Fruit fly (Drosophila melanogaster) whole organism, embryonic: Measurements from ENCODE around the gene Erk7.

Experiments used
- Blimp-1 ChIP-seq: fragments of 200-800 bp; sonication (Bioruptor generic); optimal IDR thresholded peaks from 3 replicates; lab custom pipeline; 2018; ENCODE audit warnings: missing biosample characterization, missing genetic modification characterization, mild to moderate bottlenecking, moderate library complexity, missing genetic modification reagents
- CG11504 ChIP-seq: fragments of 200-800 bp; sonication (Bioruptor generic); optimal IDR thresholded peaks from 3 replicates; lab custom pipeline; 2019; ENCODE audit warnings: missing biosample characterization, mild to moderate bottlenecking, missing genetic modification characterization, moderate library complexity
- CG13624 ChIP-seq: fragments of 200-800 bp; sonication (Bioruptor generic); optimal IDR thresholded peaks from 2 replicates; lab custom pipeline; 2016; ENCODE audit warnings: missing biosample characterization, missing genetic modification characterization
- CG13775 ChIP-seq: fragments of 200-800 bp; sonication (Bioruptor generic); optimal IDR thresholded peaks from 3 replicates; lab custom pipeline; 2017; ENCODE audit warnings: missing biosample characterization, mild to moderate bottlenecking, missing genetic modification characterization
- CG15269 ChIP-seq: fragments of 200-800 bp; sonication (Bioruptor generic); optimal IDR thresholded peaks from 2 replicates; lab custom pipeline; 2018; ENCODE audit warnings: missing biosample characterization, mild to moderate bottlenecking, missing genetic modification characterization, moderate library complexity
- CG2120 ChIP-seq: fragments of 200-800 bp; sonication (Bioruptor generic); optimal IDR thresholded peaks from 3 replicates; lab custom pipeline; 2016; ENCODE audit warnings: missing biosample characterization, missing genetic modification characterization
- CG2678 ChIP-seq: fragments of 200-800 bp; sonication (Bioruptor generic); optimal IDR thresholded peaks from 3 replicates; lab custom pipeline; 2019; ENCODE audit warnings: missing biosample characterization, mild to moderate bottlenecking, missing genetic modification characterization, moderate library complexity
- CG30403 ChIP-seq: fragments of 200-800 bp; sonication (Bioruptor generic); optimal IDR thresholded peaks from 3 replicates; lab custom pipeline; 2016; ENCODE audit warnings: missing biosample characterization, missing genetic modification characterization
- CG32532 ChIP-seq: fragments of 200-800 bp; sonication (Bioruptor generic); IDR thresholded peaks from 2 replicates; pipeline ENCODE4 v1.3.6; 2022; ENCODE audit warnings: missing biosample characterization, missing genetic modification characterization
- CG3281 ChIP-seq: fragments of 200-800 bp; sonication (Bioruptor generic); optimal IDR thresholded peaks from 3 replicates; lab custom pipeline; 2017; ENCODE audit warnings: missing biosample characterization, mild to moderate bottlenecking, missing genetic modification characterization
- CG7839 ChIP-seq: fragments of 200-800 bp; sonication (Bioruptor generic); optimal IDR thresholded peaks from 3 replicates; lab custom pipeline; 2018; ENCODE audit warnings: missing biosample characterization, mild to moderate bottlenecking, missing genetic modification characterization, moderate library complexity
- CG7963 ChIP-seq: fragments of 200-800 bp; sonication (Bioruptor generic); IDR thresholded peaks from 3 replicates; pipeline ENCODE4 v1.3.6; 2022; ENCODE audit warnings: missing biosample characterization, missing genetic modification characterization; ENCODE audit not compliant: partially characterized antibody
- CG9727 ChIP-seq: fragments of 200-800 bp; sonication (Bioruptor generic); optimal IDR thresholded peaks from 3 replicates; lab custom pipeline; 2017; ENCODE audit warnings: missing biosample characterization, mild to moderate bottlenecking, missing genetic modification characterization
- CG9817 ChIP-seq: fragments of 200-800 bp; sonication (Bioruptor generic); optimal IDR thresholded peaks from 2 replicates; lab custom pipeline; 2018; ENCODE audit warnings: missing biosample characterization, mild to moderate bottlenecking, missing genetic modification characterization, moderate library complexity
- CG9932 ChIP-seq: fragments of 200-800 bp; sonication (Bioruptor generic); IDR thresholded peaks from 2 replicates; pipeline ENCODE4 v1.3.6; 2022; ENCODE audit warnings: missing biosample characterization, missing genetic modification characterization
- Dbx ChIP-seq: fragments of 200-800 bp; sonication (Bioruptor generic); IDR thresholded peaks from 3 replicates; pipeline ENCODE4 v1.3.6; 2022; ENCODE audit warnings: missing biosample characterization, missing genetic modification characterization
- Dip3 ChIP-seq: fragments of 200-800 bp; sonication (Bioruptor generic); optimal IDR thresholded peaks from 3 replicates; lab custom pipeline; 2016; ENCODE audit warnings: missing biosample characterization, missing genetic modification characterization
- Ets65A ChIP-seq: fragments of 200-800 bp; sonication (Bioruptor generic); peaks from one replicate; lab custom pipeline; 2016; ENCODE audit warnings: missing biosample characterization, missing genetic modification characterization
- Hmr ChIP-seq: fragments of 200-800 bp; sonication (Bioruptor generic); optimal IDR thresholded peaks from 3 replicates; lab custom pipeline; 2017; ENCODE audit warnings: mild to moderate bottlenecking, missing biosample characterization, missing genetic modification reagents, missing genetic modification characterization
- Hmx ChIP-seq: fragments of 200-800 bp; sonication (Bioruptor generic); optimal IDR thresholded peaks from 2 replicates; lab custom pipeline; 2016; ENCODE audit warnings: missing biosample characterization, missing genetic modification characterization
- Hr51 ChIP-seq, 2 experiments: fragments of 200-800 bp; sonication (Bioruptor generic); optimal IDR thresholded peaks; 2 replicates in 1 of 2; 3 replicates in 1 of 2; lab custom pipeline; 2016 to 2018; ENCODE audit warnings: missing biosample characterization in 2 of 2, missing genetic modification characterization in 2 of 2, mild to moderate bottlenecking in 1 of 2, moderate library complexity in 1 of 2
- Hr78 ChIP-seq, 2 experiments: fragments of 200-800 bp in 1 of 2; fragments of >200 bp in 1 of 2; sonication (Bioruptor generic) in 1 of 2; optimal IDR thresholded peaks; 2 replicates each; lab custom pipeline; 2017 to 2019; ENCODE audit warnings: missing biosample characterization in 2 of 2, missing genetic modification characterization in 2 of 2, mild to moderate bottlenecking in 1 of 2, moderate library complexity in 1 of 2
- Meics ChIP-seq: fragments of 200-800 bp; sonication (Bioruptor generic); optimal IDR thresholded peaks from 2 replicates; lab custom pipeline; 2017; ENCODE audit warnings: missing biosample characterization, mild to moderate bottlenecking, missing genetic modification characterization
- Myb ChIP-seq: fragments of 200-800 bp; sonication (Bioruptor generic); optimal IDR thresholded peaks from 2 replicates; lab custom pipeline; 2016; ENCODE audit warnings: missing biosample characterization, missing genetic modification characterization
- Pdp1 ChIP-seq, 2 experiments: fragments of 200-800 bp; sonication (Bioruptor generic); optimal IDR thresholded peaks; 3 replicates each; lab custom pipeline; 2016; ENCODE audit warnings: missing biosample characterization in 2 of 2, missing genetic modification characterization in 2 of 2, mild to moderate bottlenecking in 1 of 2, moderate library complexity in 1 of 2
- Rfx ChIP-seq: fragments of 200-800 bp; sonication (Bioruptor generic); IDR thresholded peaks from 2 replicates; pipeline ENCODE4 v1.3.6; 2022; ENCODE audit warnings: missing biosample characterization, missing genetic modification characterization
- Sox100B ChIP-seq: fragments of 200-800 bp; sonication (Bioruptor generic); optimal IDR thresholded peaks from 3 replicates; lab custom pipeline; 2018; ENCODE audit warnings: missing biosample characterization, mild to moderate bottlenecking, missing genetic modification characterization
- al ChIP-seq: fragments of 200-800 bp; sonication (Bioruptor generic); IDR thresholded peaks from 2 replicates; pipeline ENCODE4 v1.3.6; 2022; ENCODE audit warnings: missing biosample characterization, missing genetic modification characterization
- bcd ChIP-seq: fragments of 200-800 bp; sonication (Bioruptor generic); optimal IDR thresholded peaks from 2 replicates; lab custom pipeline; 2017; ENCODE audit warnings: missing biosample characterization, mild to moderate bottlenecking, missing genetic modification characterization
- corto ChIP-seq: fragments of 200-800 bp; sonication (Bioruptor generic); optimal IDR thresholded peaks from 2 replicates; lab custom pipeline; 2016; ENCODE audit warnings: missing biosample characterization, mild to moderate bottlenecking, missing genetic modification characterization, moderate library complexity
- dmrt99B ChIP-seq: fragments of 200-800 bp; sonication (Bioruptor generic); optimal IDR thresholded peaks from 2 replicates; lab custom pipeline; 2018; ENCODE audit warnings: missing biosample characterization, mild to moderate bottlenecking, missing genetic modification characterization, moderate library complexity
- grau ChIP-seq: fragments of 200-800 bp; optimal IDR thresholded peaks from 3 replicates; lab custom pipeline; 2019; ENCODE audit warnings: missing biosample characterization, mild to moderate bottlenecking, missing genetic modification characterization, moderate library complexity
- lilli ChIP-seq: fragments of 200-800 bp; sonication (Bioruptor generic); optimal IDR thresholded peaks from 3 replicates; lab custom pipeline; 2016; ENCODE audit warnings: missing biosample characterization, missing genetic modification characterization
- mam ChIP-seq: fragments of 200-800 bp; sonication (Bioruptor generic); optimal IDR thresholded peaks from 3 replicates; lab custom pipeline; 2016; ENCODE audit warnings: missing biosample characterization, missing genetic modification characterization
- row ChIP-seq: fragments of 200-800 bp; sonication (Bioruptor generic); IDR thresholded peaks from 3 replicates; pipeline ENCODE4 v1.3.6; 2022; ENCODE audit warnings: missing biosample characterization, missing genetic modification characterization
- shn ChIP-seq: fragments of 200-800 bp; sonication (Bioruptor generic); optimal IDR thresholded peaks from 3 replicates; lab custom pipeline; 2016; ENCODE audit warnings: missing biosample characterization, missing genetic modification characterization
- tll ChIP-seq, 2 experiments: fragments of 200-800 bp in 1 of 2; fragments of >200 bp in 1 of 2; sonication (Bioruptor generic) in 1 of 2; optimal IDR thresholded peaks; 2 replicates each; lab custom pipeline; 2017 to 2019; ENCODE audit warnings: missing biosample characterization in 2 of 2, missing genetic modification characterization in 2 of 2, mild to moderate bottlenecking in 1 of 2, moderate library complexity in 1 of 2
- z ChIP-seq: fragments of 200-800 bp; sonication (Bioruptor generic); IDR thresholded peaks from 3 replicates; pipeline ENCODE4 v1.3.6; 2022; ENCODE audit warnings: missing biosample characterization, missing genetic modification characterization

The Erk7 gene

dm6 chrX:9297661-9298433, 30.3 kb upstream of the Erk7 start (continued):
- peak; percentile 26 for TF ChIP-seq CG30403 (GFP tag; lab: Kevin White, UChicago)
- TF ChIP-seq Blimp-1 (GFP tag; lab: Kevin White, UChicago) = no peak
- no peak for TF ChIP-seq Hr78 (GFP tag; optimal IDR thresholded peaks at IDR 0.05; lab: Kevin White, UChicago)
- peak; percentile 9 for TF ChIP-seq CG9727 (GFP tag; lab: Kevin White, UChicago)
- peak; percentile 45; the same call in 1 of the 2 replicates for TF ChIP-seq Rfx (GFP tag; lab: Robert Waterston, UW)
- TF ChIP-seq Hr51 (GFP tag; optimal IDR thresholded peaks at IDR 0.05; lab: Kevin White, UChicago) = peak in 1 of 2 experiments; percentile 30
- TF ChIP-seq lilli (GFP tag; lab: Kevin White, UChicago) = peak; percentile 25
- no peak for TF ChIP-seq CG7963 (GFP tag; lab: Robert Waterston, UW)
- peak; percentile 25 for TF ChIP-seq Ets65A
- TF ChIP-seq corto (GFP tag; lab: Kevin White, UChicago) = no peak
- peak; percentile 0 for TF ChIP-seq shn
- peak; percentile 32 for TF ChIP-seq Meics (GFP tag; lab: Kevin White, UChicago)
- no peak for TF ChIP-seq Hmx (GFP tag; lab: Kevin White, UChicago)
- TF ChIP-seq bcd = peak; percentile 20
- peak; percentile 4 for TF ChIP-seq Dip3 (GFP tag; lab: Kevin White, UChicago)
- TF ChIP-seq Dbx (GFP tag; lab: Robert Waterston, UW) = 0 out of 3 replicates have a peak, but pooled peaks have one; percentile 25
- TF ChIP-seq Myb (GFP tag; lab: Kevin White, UChicago) = no peak
- no peak for TF ChIP-seq CG13624 (GFP tag; lab: Kevin White, UChicago)
- no peak for TF ChIP-seq tll (GFP tag; optimal IDR thresholded peaks at IDR 0.05; lab: Kevin White, UChicago)
- TF ChIP-seq Hmr (GFP tag; lab: Kevin White, UChicago) = peak; percentile 20
- peak; percentile 51 for TF ChIP-seq CG11504 (tag; lab: Kevin White, UChicago)
- TF ChIP-seq CG3281 (GFP tag; lab: Kevin White, UChicago) = peak; percentile 24
- TF ChIP-seq z (GFP tag; lab: Robert Waterston, UW) = no peak
- 0 out of 2 replicates have a peak, but pooled peaks have one; percentile 18 for TF ChIP-seq al
- TF ChIP-seq CG13775 (GFP tag; lab: Kevin White, UChicago) = peak; percentile 11
- TF ChIP-seq grau (tag; lab: Kevin White, UChicago) = peak; percentile 43
- peak; percentile 22 for TF ChIP-seq mam
- peak in 1 of 2 experiments; percentile 20 for TF ChIP-seq Pdp1 (GFP tag; optimal IDR thresholded peaks at IDR 0.05; lab: Kevin White, UChicago)
- peak; percentile 13 for TF ChIP-seq dmrt99B (tag; lab: Kevin White, UChicago)
- TF ChIP-seq CG9932 = peak; percentile 58
- peak; percentile 37 for TF ChIP-seq CG7839
- TF ChIP-seq Sox100B (GFP tag; lab: Kevin White, UChicago) = peak; percentile 2
- TF ChIP-seq CG32532 (GFP tag; lab: Robert Waterston, UW) = peak; percentile 43; the same call in 1 of the 2 replicates
- peak; percentile 59 for TF ChIP-seq CG2120 (GFP tag; lab: Kevin White, UChicago)
- TF ChIP-seq CG15269 (tag; lab: Kevin White, UChicago) = peak; percentile 36
- TF ChIP-seq CG2678 (tag; lab: Kevin White, UChicago) = peak; percentile 40
- TF ChIP-seq CG9817 = peak; percentile 12
- TF ChIP-seq row (GFP tag; lab: Robert Waterston, UW) = peak; percentile 34; the same call in 1 of the 3 replicates
